Fruit fly (Drosophila melanogaster) S2 (cell line): ENCODE results near the gene Uggt.

Experiments
- CG8478 ChIP-seq: fragments of >200 bp; optimal IDR thresholded peaks from 2 replicates; lab custom pipeline; 2018
- CTCF ChIP-seq, 2 experiments: fragments of >200 bp; optimal IDR thresholded peaks; 2 replicates each; lab custom pipeline; 2018

Gene Uggt

dm6 chr3L:18889222-18889866 is 16.8 kb downstream of the Uggt start:
- no peak for TF ChIP-seq CTCF (optimal IDR thresholded peaks at IDR 0.05; lab: Kevin White, UChicago)
- TF ChIP-seq CG8478 (lab: Kevin White, UChicago), result no peak

- TF ChIP-seq CTCF (optimal IDR thresholded peaks at IDR 0.05; lab: Kevin White, UChicago) (no peak), CG8478 (lab: Kevin White, UChicago) (no peak)
Measured at dm6 chr3L:18890283-18891175, 18.0 kb downstream of the Uggt start, which contains the start of gene CG3961. Gene CG3961 (minus strand): TSS chr3L:18890483.

dm6 chr3L:18891986-18892385 is 19.4 kb downstream of the Uggt start, which contains the start of gene NijB:
Gene NijB (plus strand): TSS chr3L:18892383.
- TF ChIP-seq CTCF (optimal IDR thresholded peaks at IDR 0.05; lab: Kevin White, UChicago) (peak; percentile 27 to 59), CG8478 (lab: Kevin White, UChicago) (no peak)

- no peak for TF ChIP-seq CG8478 (lab: Kevin White, UChicago)
- no peak for TF ChIP-seq CTCF (optimal IDR thresholded peaks at IDR 0.05; lab: Kevin White, UChicago)
Measured at dm6 chr3L:18895079-18895478, 22.5 kb downstream of the Uggt start.

dm6 chr3L:18896297-18896863 is 23.8 kb downstream of the Uggt start:
- TF ChIP-seq CTCF (optimal IDR thresholded peaks at IDR 0.05; lab: Kevin White, UChicago) (no peak), CG8478 (lab: Kevin White, UChicago) (no peak)

- no peak for TF ChIP-seq CG8478 (lab: Kevin White, UChicago)
- TF ChIP-seq CTCF (optimal IDR thresholded peaks at IDR 0.05; lab: Kevin White, UChicago), result no peak
Measured at dm6 chr3L:18897459-18898085, 25.0 kb downstream of the Uggt start.

dm6 chr3L:18898086-18898470 is 25.5 kb downstream of the Uggt start, which contains the start of gene CG3902:
Gene CG3902 (minus strand): TSS chr3L:18898293.
- TF ChIP-seq CG8478 (lab: Kevin White, UChicago) (no peak), CTCF (optimal IDR thresholded peaks at IDR 0.05; lab: Kevin White, UChicago) (no peak)

- TF ChIP-seq CG8478 (lab: Kevin White, UChicago), result no peak
- TF ChIP-seq CTCF (optimal IDR thresholded peaks at IDR 0.05; lab: Kevin White, UChicago), result peak in 1 of 2 experiments; percentile 28
Measured at dm6 chr3L:18898770-18899278, 26.3 kb downstream of the Uggt start, which contains the start of gene RpL26. Gene RpL26 (plus strand): TSS chr3L:18898875.

dm6 chr3L:18901411-18901810 is 28.9 kb downstream of the Uggt start, which contains the start of the genes arx and CG6843:
Gene arx (minus strand): TSS chr3L:18901554.
Gene CG6843 (plus strand): TSS chr3L:18901594.
- peak in 1 of 2 experiments; percentile 34 for TF ChIP-seq CTCF (optimal IDR thresholded peaks at IDR 0.05; lab: Kevin White, UChicago)
- TF ChIP-seq CG8478 (lab: Kevin White, UChicago), result no peak

- TF ChIP-seq CTCF (optimal IDR thresholded peaks at IDR 0.05; lab: Kevin White, UChicago) (no peak), CG8478 (lab: Kevin White, UChicago) (no peak)
Measured at dm6 chr3L:18904772-18905601, 32.4 kb downstream of the Uggt start, which contains the start of the genes CSN1b and Prp6. Gene CSN1b (minus strand): TSS chr3L:18904930. Gene Prp6 (plus strand): TSS chr3L:18905372.

dm6 chr3L:18911082-18911481 is 38.5 kb downstream of the Uggt start, which contains the start of gene Ir75d:
Gene Ir75d (minus strand): TSS chr3L:18911182.
- TF ChIP-seq CTCF (optimal IDR thresholded peaks at IDR 0.05; lab: Kevin White, UChicago) (no peak), CG8478 (lab: Kevin White, UChicago) (no peak)

dm6 chr3L:18914100-18914683 is 41.6 kb downstream of the Uggt start, which contains the start of gene COX6AL2:
Gene COX6AL2 (minus strand): TSS chr3L:18914150.
- TF ChIP-seq CTCF (optimal IDR thresholded peaks at IDR 0.05; lab: Kevin White, UChicago) (peak; percentile 38 to 70), CG8478 (lab: Kevin White, UChicago) (no peak)
